Worm (Caenorhabditis elegans): ENCODE results near the gene C25H3.3.

C25H3.3 gene

ce11 chrII:5698254-5698653 lies 4.3 kb downstream of the C25H3.3 start:
- TF ChIP-seq nhr-237 (tag; optimal IDR thresholded peaks at IDR 0.05) (no peak), bed-3 (GFP tag; optimal IDR thresholded peaks at IDR 0.05) (no peak), nhr-76 (tag; optimal IDR thresholded peaks at IDR 0.05) (no peak), mab-5 (tag; optimal IDR thresholded peaks at IDR 0.05) (no peak), nhr-28 (tag; optimal IDR thresholded peaks at IDR 0.05) (no peak), lin-32 (GFP tag; optimal IDR thresholded peaks at IDR 0.05) (no peak), snpc-4 (tag; optimal IDR thresholded peaks at IDR 0.05) (no peak)

ce11 chrII:5698869-5699268 lies 4.9 kb downstream of the C25H3.3 start, which contains the start of the genes C25H3.10 and C25H3.1:
C25H3.10 (minus strand) TSS chrII:5698969.
C25H3.1 (plus strand) TSS chrII:5699071.
- TF ChIP-seq unc-62 (GFP tag; optimal IDR thresholded peaks at IDR 0.05): no peak
- TF ChIP-seq nhr-76 (tag; optimal IDR thresholded peaks at IDR 0.05): no peak
- no peak for TF ChIP-seq pha-4 (tag; optimal IDR thresholded peaks at IDR 0.05)
- TF ChIP-seq sptf-1 (tag; optimal IDR thresholded peaks at IDR 0.05): no peak
- TF ChIP-seq flh-1 (GFP tag; optimal IDR thresholded peaks at IDR 0.05): no peak
- TF ChIP-seq hlh-1 (tag; optimal IDR thresholded peaks at IDR 0.05): no peak
- TF ChIP-seq ham-2 (GFP tag; optimal IDR thresholded peaks at IDR 0.05): no peak
- TF ChIP-seq nhr-237 (tag; optimal IDR thresholded peaks at IDR 0.05): no peak
- no peak for TF ChIP-seq zip-8 (tag; optimal IDR thresholded peaks at IDR 0.05)
- no peak for TF ChIP-seq drap-1 (GFP tag; optimal IDR thresholded peaks at IDR 0.05)
- no peak for TF ChIP-seq lsy-2 (tag; optimal IDR thresholded peaks at IDR 0.05)
- no peak for TF ChIP-seq ceh-43 (GFP tag; optimal IDR thresholded peaks at IDR 0.05)
- no peak for TF ChIP-seq blmp-1 (tag; optimal IDR thresholded peaks at IDR 0.05)

DNA sequence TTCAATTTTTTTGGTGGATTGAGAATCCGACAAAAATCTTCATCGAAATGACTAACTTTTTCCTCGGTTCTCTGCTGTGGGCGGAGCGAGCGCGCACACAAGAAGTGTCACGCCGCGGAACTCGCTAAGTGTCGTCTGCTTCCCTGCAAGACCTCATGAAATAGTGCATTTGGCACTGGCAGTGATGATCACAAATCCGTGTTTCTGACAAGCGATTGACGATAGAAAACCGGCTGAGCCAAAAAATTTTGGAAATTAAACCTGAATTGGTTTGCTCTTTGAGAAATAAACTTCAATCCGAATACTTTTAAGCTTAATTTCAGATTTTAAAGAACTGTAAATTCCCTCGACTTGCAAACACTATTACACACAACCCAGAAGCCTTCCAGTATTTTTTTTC lies 7.5 kb downstream of the C25H3.3 start:
- TF ChIP-seq sptf-1 (tag; optimal IDR thresholded peaks at IDR 0.05): no peak
- peak; percentile 1 for TF ChIP-seq ces-1 (GFP tag; optimal IDR thresholded peaks at IDR 0.05)
- TF ChIP-seq cnd-1 (tag; optimal IDR thresholded peaks at IDR 0.05): no peak
- TF ChIP-seq mep-1 (tag; optimal IDR thresholded peaks at IDR 0.05): peak; percentile 31

ce11 chrII:5702611-5703192 lies 8.7 kb downstream of the C25H3.3 start:
- TF ChIP-seq ces-1 (GFP tag; optimal IDR thresholded peaks at IDR 0.05) (peak; percentile 77), nhr-76 (tag; optimal IDR thresholded peaks at IDR 0.05) (no peak)

ce11 chrII:5704479-5704878 lies 10.5 kb downstream of the C25H3.3 start:
- peak; percentile 56 for TF ChIP-seq elt-1 (tag; optimal IDR thresholded peaks at IDR 0.05; ENCODE audit: borderline replicate concordance, insufficient read depth)
- no peak for TF ChIP-seq nhr-12 (tag; optimal IDR thresholded peaks at IDR 0.05)
- peak; percentile 2 for TF ChIP-seq ces-1 (GFP tag; optimal IDR thresholded peaks at IDR 0.05)

ce11 chrII:5707532-5707931 lies 13.5 kb downstream of the C25H3.3 start, which contains the start of gene osta-2:
osta-2 (plus strand) TSS chrII:5707691.
- no peak for TF ChIP-seq nhr-12 (tag; optimal IDR thresholded peaks at IDR 0.05)
- TF ChIP-seq ces-1 (GFP tag; optimal IDR thresholded peaks at IDR 0.05): no peak
- no peak for TF ChIP-seq unc-62 (GFP tag; optimal IDR thresholded peaks at IDR 0.05)
- no peak for TF ChIP-seq mls-2 (tag; optimal IDR thresholded peaks at IDR 0.05)

DNA sequence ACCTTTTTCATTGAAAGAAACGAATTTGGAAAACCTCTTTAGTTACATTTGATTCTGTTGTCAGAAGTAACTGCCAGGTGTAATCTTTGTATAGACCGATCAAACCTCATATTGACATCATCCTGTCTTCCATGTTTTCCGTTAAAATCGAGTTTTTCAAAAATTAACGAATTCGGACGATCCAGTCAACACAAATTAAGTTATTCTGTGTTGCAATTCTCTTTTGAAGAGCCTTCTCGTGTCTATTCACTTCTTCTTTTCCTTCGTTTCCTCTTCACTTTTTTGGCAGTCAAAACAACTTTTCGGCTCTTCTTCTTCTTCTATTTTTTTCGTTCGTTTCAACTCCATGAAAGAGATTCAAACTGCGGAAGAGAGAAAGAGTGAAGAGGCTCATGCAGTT lies 14.2 kb downstream of the C25H3.3 start:
- no peak for TF ChIP-seq ceh-83 (GFP tag; optimal IDR thresholded peaks at IDR 0.05)
- no peak for TF ChIP-seq elt-3 (tag; optimal IDR thresholded peaks at IDR 0.05)
- TF ChIP-seq ces-1 (GFP tag; optimal IDR thresholded peaks at IDR 0.05): peak; percentile 89

ce11 chrII:5710835-5711234 lies 16.8 kb downstream of the C25H3.3 start:
- no peak for TF ChIP-seq ceh-39 (tag; optimal IDR thresholded peaks at IDR 0.05)
- TF ChIP-seq drap-1 (GFP tag; optimal IDR thresholded peaks at IDR 0.05): no peak
- TF ChIP-seq nhr-76 (tag; optimal IDR thresholded peaks at IDR 0.05): no peak
- TF ChIP-seq M03D4.4 (tag; optimal IDR thresholded peaks at IDR 0.05): no peak
- no peak for TF ChIP-seq lsy-2 (tag; optimal IDR thresholded peaks at IDR 0.05)
- TF ChIP-seq flh-1 (GFP tag; optimal IDR thresholded peaks at IDR 0.05): no peak
- TF ChIP-seq elt-1 (tag; optimal IDR thresholded peaks at IDR 0.05; ENCODE audit: borderline replicate concordance, insufficient read depth): no peak
- TF ChIP-seq unc-120 (tag; optimal IDR thresholded peaks at IDR 0.05; ENCODE audit: poor library complexity, severe bottlenecking): no peak
- no peak for TF ChIP-seq tbx-8 (GFP tag; optimal IDR thresholded peaks at IDR 0.05)
- TF ChIP-seq ztf-11 (tag; optimal IDR thresholded peaks at IDR 0.05): no peak
- no peak for TF ChIP-seq ceh-83 (GFP tag; optimal IDR thresholded peaks at IDR 0.05)
- no peak for TF ChIP-seq lin-32 (GFP tag; optimal IDR thresholded peaks at IDR 0.05)
- TF ChIP-seq mep-1 (tag; optimal IDR thresholded peaks at IDR 0.05): no peak
- no peak for TF ChIP-seq ces-1 (GFP tag; optimal IDR thresholded peaks at IDR 0.05)
- TF ChIP-seq nhr-12 (tag; optimal IDR thresholded peaks at IDR 0.05): no peak
- no peak for TF ChIP-seq unc-62 (GFP tag; optimal IDR thresholded peaks at IDR 0.05)
